Fruit fly (Drosophila melanogaster) whole organism, prepupa: ENCODE measurements around the gene ro.

ENCODE experiments used
- Blimp-1 ChIP-seq: fragments of 200-800 bp; sonication (Bioruptor generic); optimal IDR thresholded peaks from 3 replicates; lab custom pipeline; 2017; ENCODE audit warnings: missing biosample characterization, missing genetic modification characterization, mild to moderate bottlenecking, moderate library complexity, missing genetic modification reagents
- CG11902 ChIP-seq: fragments of 200-800 bp; sonication (Bioruptor generic); optimal IDR thresholded peaks from 3 replicates; lab custom pipeline; 2016; ENCODE audit warnings: missing biosample characterization, missing genetic modification characterization
- CG32006 ChIP-seq: fragments of 200-800 bp; sonication (Bioruptor generic); optimal IDR thresholded peaks from 3 replicates; lab custom pipeline; 2017; ENCODE audit warnings: missing biosample characterization, mild to moderate bottlenecking, missing genetic modification characterization
- CG6792 ChIP-seq: fragments of 200-800 bp; sonication (Bioruptor generic); optimal IDR thresholded peaks from 3 replicates; lab custom pipeline; 2016; ENCODE audit warnings: missing biosample characterization, missing genetic modification characterization
- Hr39 ChIP-seq: fragments of 200-800 bp; sonication (Bioruptor generic); optimal IDR thresholded peaks from 2 replicates; lab custom pipeline; 2016; ENCODE audit warnings: missing biosample characterization, missing genetic modification characterization
- Sox102F ChIP-seq: fragments of 200-800 bp; sonication (Bioruptor generic); optimal IDR thresholded peaks from 2 replicates; lab custom pipeline; 2016; ENCODE audit warnings: missing biosample characterization, mild to moderate bottlenecking, missing genetic modification characterization
- fd59A ChIP-seq: fragments of 200-800 bp; sonication (Bioruptor generic); optimal IDR thresholded peaks from 2 replicates; lab custom pipeline; 2017; ENCODE audit warnings: missing biosample characterization, mild to moderate bottlenecking, missing genetic modification characterization, missing genetic modification reagents

DNA sequence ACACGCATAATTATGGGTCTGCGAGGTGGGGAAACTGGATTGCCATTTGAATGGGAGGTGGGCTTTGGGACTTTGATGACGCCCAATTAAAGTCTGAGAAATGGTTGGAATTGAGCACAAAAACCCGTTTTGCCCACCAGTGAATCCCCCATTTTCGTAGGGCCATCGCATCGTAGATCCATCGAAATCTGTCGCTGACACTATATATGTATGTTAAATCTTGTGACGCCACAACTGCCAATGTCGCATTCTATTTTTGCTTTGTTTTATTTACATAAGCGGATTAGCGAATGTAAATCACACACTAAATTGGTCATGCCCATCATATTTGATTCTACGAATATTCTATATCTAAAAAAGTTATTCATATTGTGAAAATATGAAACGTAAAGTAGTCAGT lies 45.5 kb upstream of the ro start:
- no peak for TF ChIP-seq CG11902 (GFP tag; lab: Kevin White, UChicago)
- no peak for TF ChIP-seq Sox102F (GFP tag; lab: Kevin White, UChicago)
- no peak for TF ChIP-seq CG32006
- TF ChIP-seq CG6792 (GFP tag; lab: Kevin White, UChicago), result no peak
- no peak for TF ChIP-seq Hr39
- TF ChIP-seq Blimp-1, result no peak
- no peak for TF ChIP-seq fd59A (GFP tag; lab: Kevin White, UChicago)
